Worm (Caenorhabditis elegans) whole organism, young adult: ENCODE data around the gene nhr-268.
A peak's percentile ranks its signal among the peaks of the same experiment; 100 is the strongest.

Experiments
- aptf-3 ChIP-seq: fragments of 200-800 bp; sonication (Bioruptor generic); IDR thresholded peaks from 2 replicates; pipeline ENCODE4 v1.3.6; 2022; ENCODE audit warnings: missing genetic modification characterization, missing compliant biosample characterization
- attf-3 ChIP-seq: fragments of 200-800 bp; sonication (Bioruptor generic); conservative IDR thresholded peaks from 2 replicates; pipeline ENCODE4 v1.3.6; 2022; ENCODE audit warnings: missing genetic modification reagents, missing genetic modification characterization, missing compliant biosample characterization
- ceh-58 ChIP-seq: fragments of 200-800 bp; sonication (Bioruptor generic); IDR thresholded peaks from 2 replicates; pipeline ENCODE4 v1.3.6; 2022; ENCODE audit warnings: missing genetic modification characterization, missing compliant biosample characterization
- dpl-1 ChIP-seq: fragments of 150-350 bp; optimal IDR thresholded peaks from 2 replicates; lab custom pipeline; 2014; ENCODE audit warnings: missing biosample characterization, missing genetic modification reagents, missing genetic modification characterization
- egl-44 ChIP-seq: fragments of 200-800 bp; sonication (Bioruptor generic); IDR thresholded peaks from 2 replicates; pipeline ENCODE4 v1.3.6; 2022; ENCODE audit warnings: missing genetic modification reagents, missing genetic modification characterization, missing compliant biosample characterization
- ets-4 ChIP-seq: fragments of 200-800 bp; sonication (Bioruptor generic); optimal IDR thresholded peaks from 2 replicates; lab custom pipeline; 2018; ENCODE audit warnings: mild to moderate bottlenecking, missing genetic modification characterization, missing compliant biosample characterization
- hlh-26 ChIP-seq: fragments of 200-800 bp; sonication (Bioruptor generic); conservative IDR thresholded peaks from 2 replicates; pipeline ENCODE4 v1.3.6; 2022; ENCODE audit warnings: missing genetic modification reagents, missing genetic modification characterization, missing compliant biosample characterization
- nhr-90 ChIP-seq: sonication (generic microtip); optimal IDR thresholded peaks from 2 replicates; lab custom pipeline; 2016; ENCODE audit warnings: missing genotype, mild to moderate bottlenecking, missing genetic modification characterization, missing compliant biosample characterization
- pha-4 ChIP-seq: fragments of 150-350 bp; sonication (generic microtip); optimal IDR thresholded peaks from 2 replicates; lab custom pipeline; 2014; ENCODE audit warnings: missing biosample characterization, missing genetic modification reagents, missing genetic modification characterization
- ztf-28 ChIP-seq: fragments of 200-800 bp; sonication (Bioruptor generic); IDR thresholded peaks from 2 replicates; pipeline ENCODE4 v1.3.6; 2022; ENCODE audit warnings: missing genetic modification reagents, missing genetic modification characterization, missing compliant biosample characterization
- ztf-6 ChIP-seq: fragments of 200-800 bp; sonication (Bioruptor generic); IDR thresholded peaks from 2 replicates; pipeline ENCODE4 v1.3.6; 2022; ENCODE audit warnings: missing genetic modification reagents, missing genetic modification characterization, missing compliant biosample characterization

DNA sequence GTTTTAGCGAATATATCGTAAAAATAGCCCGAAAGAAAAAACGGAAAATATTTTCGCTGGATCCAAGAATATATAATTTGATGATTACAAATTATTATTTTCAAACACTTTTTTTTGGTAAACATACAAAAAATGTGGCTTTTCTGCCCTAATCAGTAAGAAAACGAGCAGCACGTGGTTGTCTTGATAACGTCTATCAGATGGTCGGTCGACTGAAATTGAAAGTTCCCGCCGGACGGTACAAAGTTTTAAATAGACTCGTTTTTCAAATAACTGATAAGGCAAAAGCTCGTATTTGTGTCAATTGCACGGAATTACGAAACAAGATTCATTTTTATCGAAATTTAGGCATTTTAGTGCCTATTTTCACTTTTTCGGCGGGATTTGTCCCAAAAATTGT lies 23.3 kb upstream of the nhr-268 start:
- TF ChIP-seq pha-4 (tag; lab: Kevin White, UChicago) (peak; percentile 72), aptf-3 (GFP tag; lab: Robert Waterston, UW) (no peak), ztf-6 (GFP tag; lab: Robert Waterston, UW) (no peak), ceh-58 (GFP tag; lab: Robert Waterston, UW) (no peak), ets-4 (no peak), attf-3 (GFP tag; lab: Robert Waterston, UW) (no peak), egl-44 (GFP tag; lab: Robert Waterston, UW) (no peak), nhr-90 (no peak), dpl-1 (no peak), hlh-26 (no peak), ztf-28 (GFP tag; lab: Robert Waterston, UW) (no peak)
